Worm (Caenorhabditis elegans) whole organism, L4 larva: Measurements from ENCODE around the gene R04B5.6.
A peak's percentile ranks its signal among the peaks of the same experiment; 100 is the strongest.

Source experiments
- F26F4.8 ChIP-seq: fragments of 200-800 bp; sonication (Bioruptor generic); conservative IDR thresholded peaks from 2 replicates; pipeline ENCODE4 v1.3.6; 2022; ENCODE audit warnings: missing genetic modification characterization, missing compliant biosample characterization
- F37D6.2 ChIP-seq: sonication (generic microtip); optimal IDR thresholded peaks from 2 replicates; lab custom pipeline; 2016; ENCODE audit warnings: mild to moderate bottlenecking, missing genetic modification characterization, missing compliant biosample characterization
- F49E8.2 ChIP-seq: sonication (generic microtip); optimal IDR thresholded peaks from 2 replicates; lab custom pipeline; 2016; ENCODE audit warnings: missing compliant biosample characterization, mild to moderate bottlenecking, missing genetic modification characterization, borderline replicate concordance
- R02D3.7 ChIP-seq: fragments of 150-350 bp; sonication (generic microtip); optimal IDR thresholded peaks from 3 replicates; lab custom pipeline; 2014; ENCODE audit warnings: missing biosample characterization, missing genetic modification characterization
- T26A8.4 ChIP-seq: fragments of 200-800 bp; sonication (Bioruptor generic); IDR thresholded peaks from 2 replicates; pipeline ENCODE4 v1.3.6; 2022; ENCODE audit warnings: missing genetic modification characterization, missing compliant biosample characterization
- Y5F2A.4 ChIP-seq: fragments of 200-800 bp; sonication (Bioruptor generic); optimal IDR thresholded peaks from 2 replicates; lab custom pipeline; 2018; ENCODE audit warnings: mild to moderate bottlenecking, missing genetic modification characterization, missing compliant biosample characterization
- Y75B8A.6 ChIP-seq: fragments of 200-800 bp; sonication (Bioruptor generic); IDR thresholded peaks from 2 replicates; pipeline ENCODE4 v1.3.6; 2022; ENCODE audit warnings: missing genetic modification reagents, missing genetic modification characterization, missing compliant biosample characterization
- aha-1 ChIP-seq: fragments of 150-350 bp; peaks from one replicate; lab custom pipeline; 2014; ENCODE audit warnings: missing biosample characterization, missing genetic modification characterization
- ama-1 ChIP-seq: fragments of 150-350 bp; optimal IDR thresholded peaks from 2 replicates; lab custom pipeline; 2014; ENCODE audit warnings: inconsistent platforms, mixed read lengths
- ceh-44 ChIP-seq: fragments of 200-800 bp; sonication (Bioruptor generic); IDR thresholded peaks from 2 replicates; pipeline ENCODE4 v1.3.6; 2022; ENCODE audit warnings: missing genetic modification reagents, missing genetic modification characterization, missing compliant biosample characterization
- ceh-62 ChIP-seq: sonication (generic microtip); optimal IDR thresholded peaks from 2 replicates; lab custom pipeline; 2017; ENCODE audit warnings: missing biosample characterization, missing genetic modification characterization
- ceh-82 ChIP-seq: sonication (generic microtip); optimal IDR thresholded peaks from 2 replicates; lab custom pipeline; 2017; ENCODE audit warnings: missing biosample characterization, missing genetic modification characterization
- daf-19 ChIP-seq: fragments of 200-800 bp; sonication (Bioruptor generic); conservative IDR thresholded peaks from 2 replicates; pipeline ENCODE4 v1.3.6; 2022; ENCODE audit warnings: missing genetic modification characterization, missing compliant biosample characterization
- daf-8 ChIP-seq: fragments of 200-800 bp; sonication (Bioruptor generic); IDR thresholded peaks from 2 replicates; pipeline ENCODE4 v1.3.6; 2022; ENCODE audit warnings: missing genetic modification characterization, missing compliant biosample characterization
- dmd-9 ChIP-seq: fragments of 200-800 bp; sonication (Bioruptor generic); IDR thresholded peaks from 2 replicates; pipeline ENCODE4 v1.3.6; 2022; ENCODE audit warnings: missing genetic modification reagents, missing genetic modification characterization, missing compliant biosample characterization
- dpl-1 ChIP-seq: fragments of 150-350 bp; optimal IDR thresholded peaks from 2 replicates; lab custom pipeline; 2014; ENCODE audit warnings: missing biosample characterization, missing genetic modification reagents, missing genetic modification characterization
- duxl-1 ChIP-seq: sonication (generic microtip); optimal IDR thresholded peaks from 2 replicates; lab custom pipeline; 2016; ENCODE audit warnings: mild to moderate bottlenecking, missing genetic modification characterization, moderate library complexity, missing compliant biosample characterization; ENCODE audit not compliant: poor library complexity
- egl-27 ChIP-seq: sonication (generic microtip); optimal IDR thresholded peaks from 3 replicates; lab custom pipeline; 2017; ENCODE audit warnings: missing biosample characterization, missing genetic modification reagents, missing genetic modification characterization
- fkh-10 ChIP-seq: fragments of 150-350 bp; optimal IDR thresholded peaks from 2 replicates; lab custom pipeline; 2014; ENCODE audit warnings: missing biosample characterization, missing genetic modification reagents, missing genetic modification characterization
- fos-1 ChIP-seq: fragments of 150-350 bp; optimal IDR thresholded peaks from 2 replicates; lab custom pipeline; 2014; ENCODE audit warnings: missing biosample characterization, missing genetic modification characterization
- gei-8 ChIP-seq: fragments of 200-800 bp; sonication (Bioruptor generic); optimal IDR thresholded peaks from 2 replicates; lab custom pipeline; 2018; ENCODE audit warnings: mild to moderate bottlenecking, missing genetic modification characterization, missing compliant biosample characterization
- hlh-30 ChIP-seq: sonication (generic microtip); optimal IDR thresholded peaks from 2 replicates; lab custom pipeline; 2017; ENCODE audit warnings: antibody characterized with exemption, mild to moderate bottlenecking, missing genetic modification characterization, missing compliant biosample characterization; ENCODE audit not compliant: insufficient read depth
- hmg-1.1 ChIP-seq: fragments of 200-800 bp; sonication (Bioruptor generic); IDR thresholded peaks from 2 replicates; pipeline ENCODE4 v1.3.6; 2022; ENCODE audit warnings: missing genetic modification reagents, missing genetic modification characterization, missing compliant biosample characterization
- lin-13 ChIP-seq: fragments of 150-350 bp; optimal IDR thresholded peaks from 2 replicates; lab custom pipeline; 2014; ENCODE audit warnings: missing biosample characterization, missing genetic modification reagents, missing genetic modification characterization
- madf-9 ChIP-seq: fragments of 200-800 bp; sonication (Bioruptor generic); conservative IDR thresholded peaks from 2 replicates; pipeline ENCODE4 v1.3.6; 2022; ENCODE audit warnings: missing genetic modification reagents, missing genetic modification characterization, missing compliant biosample characterization
- mdl-1 ChIP-seq, 2 experiments: fragments of 150-350 bp in 1 of 2; sonication (generic microtip) in 1 of 2; optimal IDR thresholded peaks; 2 replicates each; lab custom pipeline; 2014 to 2017; ENCODE audit warnings: missing biosample characterization in 2 of 2, missing genetic modification characterization in 2 of 2
- mdt-29 ChIP-seq: fragments of 200-800 bp; sonication (Bioruptor generic); IDR thresholded peaks from 2 replicates; pipeline ENCODE4 v1.3.6; 2022; ENCODE audit warnings: missing genetic modification reagents, missing genetic modification characterization, missing compliant biosample characterization
- mes-2 ChIP-seq: sonication (generic microtip); optimal IDR thresholded peaks from 2 replicates; lab custom pipeline; 2016; ENCODE audit warnings: missing genotype, mild to moderate bottlenecking, missing genetic modification characterization, missing compliant biosample characterization; ENCODE audit not compliant: poor library complexity, severe bottlenecking
- mxl-2 ChIP-seq: fragments of 200-800 bp; sonication (Bioruptor generic); conservative IDR thresholded peaks from 2 replicates; pipeline ENCODE4 v1.3.6; 2022; ENCODE audit warnings: missing genetic modification reagents, missing genetic modification characterization, missing compliant biosample characterization
- nhr-10 ChIP-seq: fragments of 150-350 bp; optimal IDR thresholded peaks from 2 replicates; lab custom pipeline; 2014; ENCODE audit warnings: missing biosample characterization, missing genetic modification characterization
- nhr-102 ChIP-seq: sonication (generic microtip); optimal IDR thresholded peaks from 2 replicates; lab custom pipeline; 2016; ENCODE audit warnings: mild to moderate bottlenecking, missing genetic modification characterization, moderate library complexity, missing compliant biosample characterization
- nhr-111 ChIP-seq: fragments of 200-800 bp; sonication (Bioruptor generic); optimal IDR thresholded peaks from 2 replicates; lab custom pipeline; 2018; ENCODE audit warnings: mild to moderate bottlenecking, missing genetic modification characterization, missing compliant biosample characterization
- nhr-237 ChIP-seq: sonication (generic microtip); optimal IDR thresholded peaks from 2 replicates; lab custom pipeline; 2017; ENCODE audit warnings: missing biosample characterization, missing genetic modification characterization
- nhr-28 ChIP-seq: fragments of 150-350 bp; optimal IDR thresholded peaks from 2 replicates; lab custom pipeline; 2014; ENCODE audit warnings: missing biosample characterization, missing genetic modification characterization
- nhr-41 ChIP-seq: fragments of 200-800 bp; sonication (Bioruptor generic); IDR thresholded peaks from 2 replicates; pipeline ENCODE4 v1.3.6; 2022; ENCODE audit warnings: missing genetic modification reagents, missing genetic modification characterization, missing compliant biosample characterization
- nhr-6 ChIP-seq: fragments of 150-350 bp; optimal IDR thresholded peaks from 2 replicates; lab custom pipeline; 2014; ENCODE audit warnings: missing biosample characterization, missing genetic modification characterization
- nhr-77 ChIP-seq: fragments of 150-350 bp; optimal IDR thresholded peaks from 2 replicates; lab custom pipeline; 2014; ENCODE audit warnings: missing biosample characterization, missing genetic modification characterization
- pha-4 ChIP-seq, 2 experiments: fragments of 150-350 bp in 1 of 2; fragments of 200-800 bp in 1 of 2; sonication (Bioruptor generic) in 1 of 2; IDR thresholded peaks in 1 of 2; optimal IDR thresholded peaks in 1 of 2; 2 replicates each; pipeline versions ENCODE4 v1.3.6 to Lab custom; 2014 to 2022; ENCODE audit warnings: missing genetic modification characterization in 2 of 2, missing genetic modification reagents in 2 of 2, missing biosample characterization in 1 of 2, missing compliant biosample characterization in 1 of 2
- php-3 ChIP-seq: fragments of 200-800 bp; sonication (Bioruptor generic); IDR thresholded peaks from 2 replicates; pipeline ENCODE4 v1.3.6; 2022; ENCODE audit warnings: missing genetic modification reagents, missing genetic modification characterization, missing compliant biosample characterization
- pqm-1 ChIP-seq: sonication (generic microtip); optimal IDR thresholded peaks from 2 replicates; lab custom pipeline; 2017; ENCODE audit warnings: missing biosample characterization, missing genetic modification characterization
- saeg-2 ChIP-seq: fragments of 200-800 bp; sonication (Bioruptor generic); IDR thresholded peaks from 2 replicates; pipeline ENCODE4 v1.3.6; 2022; ENCODE audit warnings: missing genetic modification reagents, missing genetic modification characterization, missing compliant biosample characterization
- sdz-12 ChIP-seq: fragments of 200-800 bp; sonication (Bioruptor generic); optimal IDR thresholded peaks from 2 replicates; lab custom pipeline; 2018; ENCODE audit warnings: mild to moderate bottlenecking, missing genetic modification characterization, missing compliant biosample characterization
- skn-1 ChIP-seq: fragments of 150-350 bp; optimal IDR thresholded peaks from 2 replicates; lab custom pipeline; 2014; ENCODE audit warnings: missing biosample characterization, missing genetic modification characterization
- snpc-1.2 ChIP-seq: fragments of 200-800 bp; sonication (Bioruptor generic); IDR thresholded peaks from 2 replicates; pipeline ENCODE4 v1.3.6; 2022; ENCODE audit warnings: missing genetic modification reagents, missing genetic modification characterization, missing compliant biosample characterization
- snpc-4 ChIP-seq: fragments of 150-350 bp; optimal IDR thresholded peaks from 2 replicates; lab custom pipeline; 2014; ENCODE audit warnings: missing biosample characterization, missing genetic modification characterization
- tag-97 ChIP-seq: fragments of 200-800 bp; sonication (Bioruptor generic); IDR thresholded peaks from 2 replicates; pipeline ENCODE4 v1.3.6; 2022; ENCODE audit warnings: missing genetic modification characterization, missing compliant biosample characterization
- unc-130 ChIP-seq: sonication (generic microtip); optimal IDR thresholded peaks from 2 replicates; lab custom pipeline; 2016; ENCODE audit warnings: missing genetic modification reagents, missing genetic modification characterization, missing compliant biosample characterization
- unc-62 ChIP-seq, 3 experiments: fragments of 150-350 bp in 1 of 3; sonication (generic microtip); optimal IDR thresholded peaks in 2 of 3; peaks in 1 of 3; 1 replicate in 1 of 3; 2 replicates in 2 of 3; lab custom pipeline; 2014 to 2017; ENCODE audit warnings: missing biosample characterization in 3 of 3, missing genetic modification characterization in 3 of 3, missing genetic modification reagents in 3 of 3, missing genotype in 1 of 3
- zfp-2 ChIP-seq: sonication (generic microtip); optimal IDR thresholded peaks from 2 replicates; lab custom pipeline; 2016; ENCODE audit warnings: mild to moderate bottlenecking, missing genetic modification characterization, missing compliant biosample characterization
- zfp-3 ChIP-seq: fragments of 200-800 bp; sonication (Bioruptor generic); conservative IDR thresholded peaks from 2 replicates; pipeline ENCODE4 v1.3.6; 2022; ENCODE audit warnings: missing genetic modification reagents, missing genetic modification characterization, missing compliant biosample characterization
- zip-11 ChIP-seq: fragments of 200-800 bp; sonication (Bioruptor generic); IDR thresholded peaks from 2 replicates; pipeline ENCODE4 v1.3.6; 2022; ENCODE audit warnings: missing genetic modification characterization, missing compliant biosample characterization
- ztf-11 ChIP-seq: fragments of 150-350 bp; optimal IDR thresholded peaks from 2 replicates; lab custom pipeline; 2014; ENCODE audit warnings: missing biosample characterization, missing genetic modification characterization

The R04B5.6 gene

DNA sequence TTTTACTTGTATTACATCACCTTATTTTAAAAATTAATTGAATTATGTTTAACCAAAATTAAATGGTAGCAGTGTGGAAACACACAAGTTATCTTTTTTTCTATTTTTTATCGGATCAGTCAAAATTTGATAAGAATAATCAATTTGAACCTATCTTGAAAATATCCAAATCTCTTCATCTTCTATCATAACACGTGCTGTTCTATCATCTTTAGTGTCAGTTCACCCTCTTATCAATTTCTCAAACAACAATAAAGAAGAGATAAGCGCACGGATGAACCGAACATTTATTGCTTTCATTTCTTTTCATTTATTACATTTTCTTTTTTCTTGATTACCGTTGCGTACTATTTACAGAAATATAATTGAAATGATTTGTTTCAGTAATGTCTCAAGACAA is 2.1 kb downstream of the R04B5.6 start, which contains the start of gene R04B5.5 (continued):
- peak in 1 of 2 experiments; percentile 85 for TF ChIP-seq mdl-1 (tag; optimal IDR thresholded peaks at IDR 0.05; lab: Kevin White, UChicago)
- TF ChIP-seq ceh-44 (GFP tag; lab: Robert Waterston, UW), result no peak
- no peak for TF ChIP-seq R02D3.7 (tag; lab: Kevin White, UChicago)
- TF ChIP-seq dmd-9 (GFP tag; lab: Robert Waterston, UW), result no peak
- TF ChIP-seq skn-1 (tag; lab: Kevin White, UChicago), result no peak
- no peak for TF ChIP-seq mdt-29 (GFP tag; lab: Robert Waterston, UW)
- TF ChIP-seq lin-13 (GFP tag; lab: Kevin White, UChicago), result no peak
- TF ChIP-seq zfp-2, result no peak
- TF ChIP-seq dpl-1 (GFP tag; lab: Kevin White, UChicago), result no peak
- TF ChIP-seq ceh-82 (tag; lab: Kevin White, UChicago), result no peak
- TF ChIP-seq F37D6.2 (tag; lab: Kevin White, UChicago), result no peak
- TF ChIP-seq aha-1, result no peak
- TF ChIP-seq zip-11 (GFP tag; lab: Robert Waterston, UW), result no peak
- no peak for TF ChIP-seq F26F4.8 (GFP tag; lab: Robert Waterston, UW)
- TF ChIP-seq nhr-237 (tag; lab: Kevin White, UChicago), result no peak
- peak; percentile 89 for TF ChIP-seq nhr-77 (tag; lab: Kevin White, UChicago)
- no peak for TF ChIP-seq F49E8.2 (tag; lab: Kevin White, UChicago)
- no peak for TF ChIP-seq sdz-12 (GFP tag; lab: Kevin White, UChicago)
- TF ChIP-seq snpc-1.2, result no peak
- TF ChIP-seq nhr-6, result peak; percentile 2
- no peak for TF ChIP-seq Y75B8A.6
- no peak for TF ChIP-seq mes-2 (tag; lab: Kevin White, UChicago)
- no peak for TF ChIP-seq unc-130
- peak; percentile 90 for TF ChIP-seq nhr-28 (tag; lab: Kevin White, UChicago)
- no peak for TF ChIP-seq unc-62 (GFP tag; optimal IDR thresholded peaks at IDR 0.05 in 1 of 2; lab: Kevin White, UChicago)
- no peak for TF ChIP-seq unc-62 (tag; optimal IDR thresholded peaks at IDR 0.05; lab: Kevin White, UChicago)
- TF ChIP-seq hlh-30 (tag; lab: Kevin White, UChicago), result peak; percentile 58
- TF ChIP-seq T26A8.4 (GFP tag; lab: Robert Waterston, UW), result no peak
- TF ChIP-seq madf-9 (GFP tag; lab: Robert Waterston, UW), result no peak
- TF ChIP-seq nhr-102, result peak; percentile 48
- TF ChIP-seq tag-97 (GFP tag; lab: Robert Waterston, UW), result no peak
- no peak for TF ChIP-seq nhr-111 (GFP tag; lab: Kevin White, UChicago)
- TF ChIP-seq saeg-2 (GFP tag; lab: Robert Waterston, UW), result no peak
- TF ChIP-seq Y5F2A.4, result no peak
- TF ChIP-seq pqm-1 (tag; lab: Kevin White, UChicago), result peak; percentile 37
- no peak for TF ChIP-seq gei-8 (GFP tag; lab: Kevin White, UChicago)
- TF ChIP-seq fkh-10 (GFP tag; lab: Kevin White, UChicago), result no peak
- TF ChIP-seq ceh-62 (tag; lab: Kevin White, UChicago), result no peak
- no peak for TF ChIP-seq ama-1
- TF ChIP-seq daf-19, result no peak
- TF ChIP-seq nhr-10 (tag; lab: Kevin White, UChicago), result peak; percentile 85
- no peak for TF ChIP-seq pha-4 (GFP tag; IDR thresholded peaks at IDR 0.05; lab: Robert Waterston, UW)
- no peak for TF ChIP-seq pha-4 (tag; optimal IDR thresholded peaks at IDR 0.05; lab: Kevin White, UChicago)
- peak; percentile 89 for TF ChIP-seq php-3
- no peak for TF ChIP-seq snpc-4 (tag; lab: Kevin White, UChicago)
- TF ChIP-seq daf-8 (GFP tag; lab: Robert Waterston, UW), result no peak
- TF ChIP-seq duxl-1, result no peak
- no peak for TF ChIP-seq hmg-1.1
- no peak for TF ChIP-seq zfp-3
- TF ChIP-seq nhr-41 (GFP tag; lab: Robert Waterston, UW), result no peak
- TF ChIP-seq egl-27, result no peak
- no peak for TF ChIP-seq mxl-2 (GFP tag; lab: Robert Waterston, UW)
- TF ChIP-seq fos-1 (tag; lab: Kevin White, UChicago), result no peak
- TF ChIP-seq ztf-11 (tag; lab: Kevin White, UChicago), result no peak
